Fruit fly (Drosophila melanogaster) whole organism, embryonic: ENCODE results near the gene grnd.

ENCODE experiments used
- Atf-2 ChIP-seq: fragments of 200-800 bp; sonication (Bioruptor generic); optimal IDR thresholded peaks from 2 replicates; lab custom pipeline; 2016; ENCODE audit warnings: missing biosample characterization, missing genetic modification characterization
- CG12071 ChIP-seq: fragments of 200-800 bp; sonication (Bioruptor generic); optimal IDR thresholded peaks from 3 replicates; lab custom pipeline; 2018; ENCODE audit warnings: missing biosample characterization, mild to moderate bottlenecking, missing genetic modification characterization
- CG12155 ChIP-seq: fragments of 200-800 bp; sonication (Bioruptor generic); optimal IDR thresholded peaks from 3 replicates; lab custom pipeline; 2016; ENCODE audit warnings: missing biosample characterization, missing genetic modification characterization
- CG12236 ChIP-seq: fragments of 200-800 bp; sonication (Bioruptor generic); optimal IDR thresholded peaks from 2 replicates; lab custom pipeline; 2016; ENCODE audit warnings: missing biosample characterization, missing genetic modification characterization
- CG12942 ChIP-seq: fragments of 200-800 bp; sonication (Bioruptor generic); optimal IDR thresholded peaks from 3 replicates; lab custom pipeline; 2016; ENCODE audit warnings: missing biosample characterization, missing genetic modification characterization
- CG14050 ChIP-seq: fragments of 200-800 bp; sonication (Bioruptor generic); IDR thresholded peaks from 3 replicates; pipeline ENCODE4 v1.3.6; 2022; ENCODE audit warnings: missing biosample characterization, missing genetic modification characterization
- CG15011 ChIP-seq: fragments of 200-800 bp; sonication (Bioruptor generic); optimal IDR thresholded peaks from 3 replicates; lab custom pipeline; 2018; ENCODE audit warnings: missing biosample characterization, mild to moderate bottlenecking, missing genetic modification characterization
- CG18619 ChIP-seq: fragments of 200-800 bp; sonication (Bioruptor generic); optimal IDR thresholded peaks from 3 replicates; lab custom pipeline; 2017; ENCODE audit warnings: missing biosample characterization, mild to moderate bottlenecking, missing genetic modification characterization
- CG2116 ChIP-seq: fragments of 200-800 bp; sonication (Bioruptor generic); optimal IDR thresholded peaks from 3 replicates; lab custom pipeline; 2018; ENCODE audit warnings: missing biosample characterization, mild to moderate bottlenecking, missing genetic modification characterization
- CG2120 ChIP-seq: fragments of 200-800 bp; sonication (Bioruptor generic); optimal IDR thresholded peaks from 3 replicates; lab custom pipeline; 2016; ENCODE audit warnings: missing biosample characterization, missing genetic modification characterization
- CG30020 ChIP-seq: fragments of 200-800 bp; optimal IDR thresholded peaks from 2 replicates; lab custom pipeline; 2019; ENCODE audit warnings: missing biosample characterization, mild to moderate bottlenecking, missing genetic modification characterization, moderate library complexity
- CG3847 ChIP-seq: fragments of 200-800 bp; sonication (Bioruptor generic); IDR thresholded peaks from 2 replicates; pipeline ENCODE4 v1.3.6; 2022; ENCODE audit warnings: missing biosample characterization, missing genetic modification characterization
- CG4854 ChIP-seq: fragments of 200-800 bp; sonication (Bioruptor generic); optimal IDR thresholded peaks from 2 replicates; lab custom pipeline; 2016; ENCODE audit warnings: missing biosample characterization, missing genetic modification characterization, inconsistent platforms
- CG5180 ChIP-seq: fragments of 200-800 bp; sonication (Bioruptor generic); optimal IDR thresholded peaks from 3 replicates; lab custom pipeline; 2017; ENCODE audit warnings: missing biosample characterization, missing genetic modification characterization, mild to moderate bottlenecking, moderate library complexity, missing genetic modification reagents
- CG5953 ChIP-seq: fragments of 200-800 bp; sonication (Bioruptor generic); IDR thresholded peaks from 2 replicates; pipeline ENCODE4 v1.3.6; 2022; ENCODE audit warnings: missing biosample characterization, missing genetic modification characterization
- CG6791 ChIP-seq: fragments of 200-800 bp; sonication (Bioruptor generic); IDR thresholded peaks from 3 replicates; pipeline ENCODE4 v1.3.6; 2022; ENCODE audit warnings: missing biosample characterization, missing genetic modification characterization; ENCODE audit not compliant: partially characterized antibody
- CG7271 ChIP-seq: fragments of 200-800 bp; sonication (Bioruptor generic); optimal IDR thresholded peaks from 2 replicates; lab custom pipeline; 2018; ENCODE audit warnings: missing biosample characterization, mild to moderate bottlenecking, missing genetic modification characterization, moderate library complexity
- Dip2 ChIP-seq: fragments of 200-800 bp; sonication (Bioruptor generic); IDR thresholded peaks from 2 replicates; pipeline ENCODE4 v1.3.6; 2022; ENCODE audit warnings: missing biosample characterization, missing genetic modification characterization
- Eip74EF ChIP-seq, 2 experiments: fragments of 200-800 bp in 1 of 2; fragments of >200 bp in 1 of 2; sonication (Bioruptor generic) in 1 of 2; optimal IDR thresholded peaks; 2 replicates each; lab custom pipeline; 2017 to 2019; ENCODE audit warnings: missing biosample characterization in 2 of 2, missing genetic modification characterization in 2 of 2, mild to moderate bottlenecking in 1 of 2, moderate library complexity in 1 of 2
- Ets97D ChIP-seq: fragments of 200-800 bp; sonication (Bioruptor generic); optimal IDR thresholded peaks from 3 replicates; lab custom pipeline; 2016; ENCODE audit warnings: missing biosample characterization, missing genetic modification characterization
- Hr3 ChIP-seq: fragments of 200-800 bp; sonication (Bioruptor generic); optimal IDR thresholded peaks from 3 replicates; lab custom pipeline; 2016; ENCODE audit warnings: missing biosample characterization, missing genetic modification characterization
- Kr ChIP-seq: fragments of 200-800 bp; sonication (Bioruptor generic); optimal IDR thresholded peaks from 2 replicates; lab custom pipeline; 2017; ENCODE audit warnings: missing biosample characterization, mild to moderate bottlenecking, missing genetic modification characterization
- Myb ChIP-seq: fragments of 200-800 bp; sonication (Bioruptor generic); optimal IDR thresholded peaks from 2 replicates; lab custom pipeline; 2016; ENCODE audit warnings: missing biosample characterization, missing genetic modification characterization
- NC2α ChIP-seq: fragments of 200-800 bp; sonication (Bioruptor generic); optimal IDR thresholded peaks from 2 replicates; lab custom pipeline; 2016; ENCODE audit warnings: missing biosample characterization, missing genetic modification characterization
- Oaz ChIP-seq: fragments of 200-800 bp; sonication (Bioruptor generic); IDR thresholded peaks from 2 replicates; pipeline ENCODE4 v1.3.6; 2022; ENCODE audit warnings: missing biosample characterization, missing genetic modification characterization
- Opbp ChIP-seq: fragments of 200-800 bp; sonication (Bioruptor generic); IDR thresholded peaks from 3 replicates; pipeline ENCODE4 v1.3.6; 2022; ENCODE audit warnings: missing biosample characterization, missing genetic modification characterization; ENCODE audit not compliant: partially characterized antibody
- Rfx ChIP-seq: fragments of 200-800 bp; sonication (Bioruptor generic); IDR thresholded peaks from 2 replicates; pipeline ENCODE4 v1.3.6; 2022; ENCODE audit warnings: missing biosample characterization, missing genetic modification characterization
- Sox102F ChIP-seq: fragments of 200-800 bp; sonication (Bioruptor generic); optimal IDR thresholded peaks from 2 replicates; lab custom pipeline; 2018; ENCODE audit warnings: missing biosample characterization, mild to moderate bottlenecking, missing genetic modification characterization, moderate library complexity
- Trl ChIP-seq, 3 experiments: fragments of >200 bp in 2 of 3; fragments of 200-800 bp in 1 of 3; sonication (Bioruptor generic) in 1 of 3; optimal IDR thresholded peaks; 2 replicates in 1 of 3; 3 replicates in 2 of 3; lab custom pipeline; 2016 to 2017; ENCODE audit warnings: missing biosample characterization in 1 of 3, missing genetic modification characterization in 1 of 3
- Xbp1 ChIP-seq: fragments of 200-800 bp; sonication (Bioruptor generic); optimal IDR thresholded peaks from 3 replicates; lab custom pipeline; 2016; ENCODE audit warnings: missing biosample characterization, mild to moderate bottlenecking, missing genetic modification characterization
- gcm ChIP-seq: fragments of 200-800 bp; sonication (Bioruptor generic); optimal IDR thresholded peaks from 2 replicates; lab custom pipeline; 2019; ENCODE audit warnings: missing biosample characterization, mild to moderate bottlenecking, missing genetic modification characterization, moderate library complexity
- gfzf ChIP-seq: fragments of 200-800 bp; sonication (Bioruptor generic); optimal IDR thresholded peaks from 2 replicates; lab custom pipeline; 2016; ENCODE audit warnings: missing biosample characterization, mild to moderate bottlenecking, missing genetic modification characterization, moderate library complexity
- grau ChIP-seq: fragments of 200-800 bp; optimal IDR thresholded peaks from 3 replicates; lab custom pipeline; 2019; ENCODE audit warnings: missing biosample characterization, mild to moderate bottlenecking, missing genetic modification characterization, moderate library complexity
- gro ChIP-seq: fragments of 200-800 bp; sonication (Bioruptor generic); optimal IDR thresholded peaks from 2 replicates; lab custom pipeline; 2016; ENCODE audit warnings: missing biosample characterization, missing genetic modification characterization
- h ChIP-seq: fragments of >200 bp; optimal IDR thresholded peaks from 2 replicates; lab custom pipeline; 2017
- hbn ChIP-seq: fragments of 200-800 bp; sonication (Bioruptor generic); IDR thresholded peaks from 2 replicates; pipeline ENCODE4 v1.3.6; 2022; ENCODE audit warnings: missing biosample characterization, missing genetic modification characterization; ENCODE audit not compliant: partially characterized antibody
- hth ChIP-seq: fragments of >200 bp; optimal IDR thresholded peaks from 2 replicates; lab custom pipeline; 2017; ENCODE audit warnings: inconsistent platforms
- lov ChIP-seq, 2 experiments: fragments of 200-800 bp in 1 of 2; fragments of >200 bp in 1 of 2; sonication (Bioruptor generic) in 1 of 2; IDR thresholded peaks in 1 of 2; optimal IDR thresholded peaks in 1 of 2; 2 replicates in 1 of 2; 3 replicates in 1 of 2; pipeline versions ENCODE4 v1.3.6 to Lab custom; 2017 to 2022; ENCODE audit warnings: missing biosample characterization in 1 of 2, missing genetic modification characterization in 1 of 2
- pita ChIP-seq: fragments of 200-800 bp; sonication (Bioruptor generic); optimal IDR thresholded peaks from 2 replicates; lab custom pipeline; 2017; ENCODE audit warnings: missing biosample characterization, mild to moderate bottlenecking, missing genetic modification characterization
- sd ChIP-seq: fragments of 200-800 bp; sonication (Bioruptor generic); optimal IDR thresholded peaks from 3 replicates; lab custom pipeline; 2018; ENCODE audit warnings: missing biosample characterization, mild to moderate bottlenecking, missing genetic modification characterization, moderate library complexity
- ssp ChIP-seq: fragments of 200-800 bp; sonication (Bioruptor generic); IDR thresholded peaks from 2 replicates; pipeline ENCODE4 v1.3.6; 2022; ENCODE audit warnings: missing biosample characterization, missing genetic modification characterization
- sug ChIP-seq: fragments of 200-800 bp; optimal IDR thresholded peaks from 2 replicates; lab custom pipeline; 2019; ENCODE audit warnings: missing biosample characterization, mild to moderate bottlenecking, missing genetic modification characterization, moderate library complexity
- tgo ChIP-seq: fragments of 200-800 bp; sonication (Bioruptor generic); IDR thresholded peaks from 3 replicates; pipeline ENCODE4 v1.3.6; 2022; ENCODE audit warnings: missing biosample characterization, missing genetic modification characterization
- tin ChIP-seq: fragments of 200-800 bp; sonication (Bioruptor generic); optimal IDR thresholded peaks from 3 replicates; lab custom pipeline; 2016; ENCODE audit warnings: missing biosample characterization, missing genetic modification characterization
- ttk ChIP-seq: fragments of 200-800 bp; sonication (Bioruptor generic); IDR thresholded peaks from 2 replicates; pipeline ENCODE4 v2.1.2; 2022; ENCODE audit warnings: missing biosample characterization, missing genetic modification characterization
- vfl ChIP-seq: fragments of 200-800 bp; sonication (Bioruptor generic); optimal IDR thresholded peaks from 2 replicates; lab custom pipeline; 2016; ENCODE audit warnings: missing biosample characterization, missing genetic modification characterization
- wek ChIP-seq: fragments of 200-800 bp; sonication (Bioruptor generic); optimal IDR thresholded peaks from 3 replicates; lab custom pipeline; 2018; ENCODE audit warnings: missing biosample characterization, mild to moderate bottlenecking, missing genetic modification characterization, moderate library complexity
- zen ChIP-seq: fragments of 200-800 bp; sonication (Bioruptor generic); optimal IDR thresholded peaks from 3 replicates; lab custom pipeline; 2018; ENCODE audit warnings: missing biosample characterization, mild to moderate bottlenecking, missing genetic modification characterization, moderate library complexity

grnd gene

dm6 chr2L:18484382-18485050 is 701 bp upstream of the grnd start, which contains the start of gene CG10283 (continued):
- TF ChIP-seq gcm (peak; percentile 14), ssp (GFP tag; lab: Robert Waterston, UW) (no peak), sug (tag; lab: Kevin White, UChicago) (peak; percentile 28), CG4854 (GFP tag; lab: Kevin White, UChicago) (no peak), CG12236 (GFP tag; lab: Kevin White, UChicago) (no peak), CG15011 (GFP tag; lab: Kevin White, UChicago) (no peak), sd (peak; percentile 27), NC2α (GFP tag; lab: Kevin White, UChicago) (no peak), Myb (GFP tag; lab: Kevin White, UChicago) (no peak), CG7271 (peak; percentile 40), Dip2 (GFP tag; lab: Robert Waterston, UW) (no peak), CG14050 (GFP tag; lab: Robert Waterston, UW) (no peak), Hr3 (GFP tag; lab: Kevin White, UChicago) (peak; percentile 57), tgo (GFP tag; lab: Robert Waterston, UW) (peak; percentile 52; the same call in 2 of the 3 replicates), hbn (GFP tag; lab: Robert Waterston, UW) (0 out of 2 replicates have a peak, but pooled peaks have one; percentile 13), CG2120 (peak; percentile 47), CG30020 (tag; lab: Kevin White, UChicago) (peak; percentile 55), CG5953 (GFP tag; lab: Robert Waterston, UW) (no peak), h (lab: Kevin White, UChicago) (no peak), CG6791 (GFP tag; lab: Robert Waterston, UW) (peak; percentile 18; the same call in 1 of the 3 replicates), Atf-2 (no peak), lov (optimal IDR thresholded peaks at IDR 0.05; lab: Kevin White, UChicago) (no peak), lov (GFP tag; IDR thresholded peaks at IDR 0.05; lab: Robert Waterston, UW) (no peak), gro (GFP tag; lab: Kevin White, UChicago) (no peak), wek (GFP tag; lab: Kevin White, UChicago) (peak; percentile 28), pita (GFP tag; lab: Kevin White, UChicago) (peak; percentile 85), CG18619 (GFP tag; lab: Kevin White, UChicago) (no peak), Xbp1 (GFP tag; lab: Kevin White, UChicago) (peak; percentile 50), Kr (GFP tag; lab: Kevin White, UChicago) (no peak), Rfx (GFP tag; lab: Robert Waterston, UW) (peak; percentile 58; the same call in 1 of the 2 replicates), tin (peak; percentile 27), grau (tag; lab: Kevin White, UChicago) (peak; percentile 39), Oaz (GFP tag; lab: Robert Waterston, UW) (no peak), Opbp (GFP tag; lab: Robert Waterston, UW) (peak; percentile 42; the same call in 1 of the 3 replicates), CG3847 (peak; percentile 64), Trl (optimal IDR thresholded peaks at IDR 0.05; lab: Kevin White, UChicago) (peak; percentile 90), Trl (GFP tag; optimal IDR thresholded peaks at IDR 0.05; lab: Kevin White, UChicago) (no peak), CG12942 (GFP tag; lab: Kevin White, UChicago) (peak; percentile 39), CG12155 (peak; percentile 42), zen (tag; lab: Kevin White, UChicago) (peak; percentile 29), CG2116 (GFP tag; lab: Kevin White, UChicago) (peak; percentile 64), hth (lab: Kevin White, UChicago) (no peak), gfzf (GFP tag; lab: Kevin White, UChicago) (peak; percentile 54), ttk (GFP tag; lab: Robert Waterston, UW) (no peak), CG12071 (GFP tag; lab: Kevin White, UChicago) (peak; percentile 37), Ets97D (peak; percentile 12), Eip74EF (GFP tag; optimal IDR thresholded peaks at IDR 0.05; lab: Kevin White, UChicago) (peak in 1 of 2 experiments; percentile 5), vfl (peak; percentile 20), Sox102F (GFP tag; lab: Kevin White, UChicago) (peak; percentile 30), CG5180 (peak; percentile 44)
